Worm (Caenorhabditis elegans) whole organism, L4 larva: ENCODE results near the gene gst-31.

Experiments
- D1046.2 ChIP-seq: fragments of 200-800 bp; sonication (Bioruptor generic); IDR thresholded peaks from 2 replicates; pipeline ENCODE4 v1.3.6; 2022; ENCODE audit warnings: missing genetic modification characterization, missing compliant biosample characterization
- F10B5.3 ChIP-seq: sonication (generic microtip); optimal IDR thresholded peaks from 2 replicates; lab custom pipeline; 2016; ENCODE audit warnings: mild to moderate bottlenecking, missing genetic modification characterization, missing compliant biosample characterization
- F26F4.8 ChIP-seq: fragments of 200-800 bp; sonication (Bioruptor generic); conservative IDR thresholded peaks from 2 replicates; pipeline ENCODE4 v1.3.6; 2022; ENCODE audit warnings: missing genetic modification characterization, missing compliant biosample characterization
- F37D6.2 ChIP-seq: sonication (generic microtip); optimal IDR thresholded peaks from 2 replicates; lab custom pipeline; 2016; ENCODE audit warnings: mild to moderate bottlenecking, missing genetic modification characterization, missing compliant biosample characterization
- F44E2.7 ChIP-seq: fragments of 200-800 bp; sonication (Bioruptor generic); IDR thresholded peaks from 2 replicates; pipeline ENCODE4 v2.1.2; 2022; ENCODE audit warnings: missing genetic modification characterization, missing compliant biosample characterization
- R02D3.7 ChIP-seq: fragments of 150-350 bp; sonication (generic microtip); optimal IDR thresholded peaks from 3 replicates; lab custom pipeline; 2014; ENCODE audit warnings: missing biosample characterization, missing genetic modification characterization
- Y75B8A.6 ChIP-seq: fragments of 200-800 bp; sonication (Bioruptor generic); IDR thresholded peaks from 2 replicates; pipeline ENCODE4 v1.3.6; 2022; ENCODE audit warnings: missing genetic modification reagents, missing genetic modification characterization, missing compliant biosample characterization
- aly-2 ChIP-seq: sonication (generic microtip); optimal IDR thresholded peaks from 2 replicates; lab custom pipeline; 2018; ENCODE audit warnings: missing biosample characterization, missing genetic modification characterization
- ceh-32 ChIP-seq: sonication (generic microtip); optimal IDR thresholded peaks from 2 replicates; lab custom pipeline; 2016; ENCODE audit warnings: mild to moderate bottlenecking, missing genetic modification characterization, missing compliant biosample characterization; ENCODE audit not compliant: poor library complexity
- daf-16 ChIP-seq, 3 experiments: sonication (generic microtip); optimal IDR thresholded peaks; 2 replicates each; lab custom pipeline; 2016 to 2017; ENCODE audit warnings: missing genetic modification characterization in 3 of 3, missing genetic modification reagents in 3 of 3, mild to moderate bottlenecking in 2 of 3, missing compliant biosample characterization in 2 of 3, missing biosample characterization in 1 of 3, moderate library complexity in 1 of 3
- dmd-6 ChIP-seq: fragments of 200-800 bp; sonication (Bioruptor generic); IDR thresholded peaks from 2 replicates; pipeline ENCODE4 v1.3.6; 2022; ENCODE audit warnings: missing genetic modification reagents, missing genetic modification characterization, missing compliant biosample characterization
- dmd-9 ChIP-seq: fragments of 200-800 bp; sonication (Bioruptor generic); IDR thresholded peaks from 2 replicates; pipeline ENCODE4 v1.3.6; 2022; ENCODE audit warnings: missing genetic modification reagents, missing genetic modification characterization, missing compliant biosample characterization
- duxl-1 ChIP-seq: sonication (generic microtip); optimal IDR thresholded peaks from 2 replicates; lab custom pipeline; 2016; ENCODE audit warnings: mild to moderate bottlenecking, missing genetic modification characterization, moderate library complexity, missing compliant biosample characterization; ENCODE audit not compliant: poor library complexity
- dve-1 ChIP-seq: sonication (generic microtip); optimal IDR thresholded peaks from 2 replicates; lab custom pipeline; 2017; ENCODE audit warnings: antibody characterized with exemption, mild to moderate bottlenecking, missing genetic modification characterization, missing compliant biosample characterization; ENCODE audit not compliant: insufficient read depth
- fkh-10 ChIP-seq: fragments of 150-350 bp; optimal IDR thresholded peaks from 2 replicates; lab custom pipeline; 2014; ENCODE audit warnings: missing biosample characterization, missing genetic modification reagents, missing genetic modification characterization
- gei-8 ChIP-seq: fragments of 200-800 bp; sonication (Bioruptor generic); optimal IDR thresholded peaks from 2 replicates; lab custom pipeline; 2018; ENCODE audit warnings: mild to moderate bottlenecking, missing genetic modification characterization, missing compliant biosample characterization
- hif-1 ChIP-seq, 2 experiments: sonication (generic microtip); optimal IDR thresholded peaks; 2 replicates each; lab custom pipeline; 2016 to 2017; ENCODE audit warnings: missing compliant biosample characterization in 2 of 2, missing genetic modification characterization in 2 of 2, missing genetic modification reagents in 2 of 2, missing genotype in 2 of 2, mild to moderate bottlenecking in 1 of 2
- hlh-11 ChIP-seq: fragments of 200-800 bp; sonication (Bioruptor generic); optimal IDR thresholded peaks from 2 replicates; lab custom pipeline; 2018; ENCODE audit warnings: mild to moderate bottlenecking, missing genetic modification characterization, missing compliant biosample characterization
- hlh-30 ChIP-seq: sonication (generic microtip); optimal IDR thresholded peaks from 2 replicates; lab custom pipeline; 2017; ENCODE audit warnings: antibody characterized with exemption, mild to moderate bottlenecking, missing genetic modification characterization, missing compliant biosample characterization; ENCODE audit not compliant: insufficient read depth
- hmg-1.1 ChIP-seq: fragments of 200-800 bp; sonication (Bioruptor generic); IDR thresholded peaks from 2 replicates; pipeline ENCODE4 v1.3.6; 2022; ENCODE audit warnings: missing genetic modification reagents, missing genetic modification characterization, missing compliant biosample characterization
- lin-15B ChIP-seq: fragments of 150-350 bp; sonication (generic microtip); optimal IDR thresholded peaks from 3 replicates; lab custom pipeline; 2014; ENCODE audit warnings: missing biosample characterization, missing genetic modification characterization
- lin-38 ChIP-seq: fragments of 200-800 bp; sonication (Bioruptor generic); IDR thresholded peaks from 2 replicates; pipeline ENCODE4 v1.3.6; 2022; ENCODE audit warnings: missing genetic modification reagents, missing genetic modification characterization, missing compliant biosample characterization
- lsy-2 ChIP-seq, 2 experiments: fragments of 150-350 bp in 1 of 2; sonication (generic microtip) in 1 of 2; optimal IDR thresholded peaks; 2 replicates each; lab custom pipeline; 2014 to 2017; ENCODE audit warnings: missing biosample characterization in 2 of 2, missing genetic modification characterization in 2 of 2
- madf-5 ChIP-seq, 2 experiments: fragments of 200-800 bp; sonication (Bioruptor generic); IDR thresholded peaks; 2 replicates each; pipeline ENCODE4 v1.3.6; 2022; ENCODE audit warnings: missing compliant biosample characterization in 2 of 2, missing genetic modification characterization in 2 of 2
- madf-9 ChIP-seq: fragments of 200-800 bp; sonication (Bioruptor generic); conservative IDR thresholded peaks from 2 replicates; pipeline ENCODE4 v1.3.6; 2022; ENCODE audit warnings: missing genetic modification reagents, missing genetic modification characterization, missing compliant biosample characterization
- mep-1 ChIP-seq: fragments of 150-350 bp; sonication (generic microtip); optimal IDR thresholded peaks from 3 replicates; lab custom pipeline; 2014; ENCODE audit warnings: missing biosample characterization, missing genetic modification characterization
- mes-2 ChIP-seq: sonication (generic microtip); optimal IDR thresholded peaks from 2 replicates; lab custom pipeline; 2016; ENCODE audit warnings: missing genotype, mild to moderate bottlenecking, missing genetic modification characterization, missing compliant biosample characterization; ENCODE audit not compliant: poor library complexity, severe bottlenecking
- mxl-3 ChIP-seq: fragments of 200-800 bp; sonication (Bioruptor generic); optimal IDR thresholded peaks from 2 replicates; lab custom pipeline; 2018; ENCODE audit warnings: mild to moderate bottlenecking, missing genetic modification characterization, missing compliant biosample characterization
- nhr-11 ChIP-seq: fragments of 150-350 bp; optimal IDR thresholded peaks from 2 replicates; lab custom pipeline; 2014; ENCODE audit warnings: missing biosample characterization, missing genetic modification characterization
- nhr-111 ChIP-seq: fragments of 200-800 bp; sonication (Bioruptor generic); optimal IDR thresholded peaks from 2 replicates; lab custom pipeline; 2018; ENCODE audit warnings: mild to moderate bottlenecking, missing genetic modification characterization, missing compliant biosample characterization
- nhr-237 ChIP-seq: sonication (generic microtip); optimal IDR thresholded peaks from 2 replicates; lab custom pipeline; 2017; ENCODE audit warnings: missing biosample characterization, missing genetic modification characterization
- nhr-28 ChIP-seq: fragments of 150-350 bp; optimal IDR thresholded peaks from 2 replicates; lab custom pipeline; 2014; ENCODE audit warnings: missing biosample characterization, missing genetic modification characterization
- nhr-48 ChIP-seq: sonication (generic microtip); optimal IDR thresholded peaks from 2 replicates; lab custom pipeline; 2016; ENCODE audit warnings: mild to moderate bottlenecking, missing genetic modification characterization, missing compliant biosample characterization
- nhr-6 ChIP-seq: fragments of 150-350 bp; optimal IDR thresholded peaks from 2 replicates; lab custom pipeline; 2014; ENCODE audit warnings: missing biosample characterization, missing genetic modification characterization
- nhr-76 ChIP-seq: fragments of 150-350 bp; optimal IDR thresholded peaks from 2 replicates; lab custom pipeline; 2014; ENCODE audit warnings: missing biosample characterization, missing genetic modification characterization
- set-16 ChIP-seq: fragments of 200-800 bp; sonication (Bioruptor generic); IDR thresholded peaks from 2 replicates; pipeline ENCODE4 v1.3.6; 2022; ENCODE audit warnings: missing genetic modification reagents, missing genetic modification characterization, missing compliant biosample characterization
- skn-1 ChIP-seq: fragments of 150-350 bp; optimal IDR thresholded peaks from 2 replicates; lab custom pipeline; 2014; ENCODE audit warnings: missing biosample characterization, missing genetic modification characterization
- snpc-4 ChIP-seq: fragments of 150-350 bp; optimal IDR thresholded peaks from 2 replicates; lab custom pipeline; 2014; ENCODE audit warnings: missing biosample characterization, missing genetic modification characterization
- tra-1 ChIP-seq: fragments of 200-800 bp; sonication (Bioruptor generic); IDR thresholded peaks from 2 replicates; pipeline ENCODE4 v1.3.6; 2022; ENCODE audit warnings: missing genetic modification reagents, missing genetic modification characterization, missing compliant biosample characterization
- unc-130 ChIP-seq: sonication (generic microtip); optimal IDR thresholded peaks from 2 replicates; lab custom pipeline; 2016; ENCODE audit warnings: missing genetic modification reagents, missing genetic modification characterization, missing compliant biosample characterization
- unc-62 ChIP-seq, 3 experiments: fragments of 150-350 bp in 1 of 3; sonication (generic microtip); optimal IDR thresholded peaks in 2 of 3; peaks in 1 of 3; 1 replicate in 1 of 3; 2 replicates in 2 of 3; lab custom pipeline; 2014 to 2017; ENCODE audit warnings: missing biosample characterization in 3 of 3, missing genetic modification characterization in 3 of 3, missing genetic modification reagents in 3 of 3, missing genotype in 1 of 3
- zag-1 ChIP-seq: fragments of 150-350 bp; optimal IDR thresholded peaks from 2 replicates; lab custom pipeline; 2014; ENCODE audit warnings: missing biosample characterization, missing genetic modification characterization
- zip-11 ChIP-seq: fragments of 200-800 bp; sonication (Bioruptor generic); IDR thresholded peaks from 2 replicates; pipeline ENCODE4 v1.3.6; 2022; ENCODE audit warnings: missing genetic modification characterization, missing compliant biosample characterization

gst-31 gene

DNA sequence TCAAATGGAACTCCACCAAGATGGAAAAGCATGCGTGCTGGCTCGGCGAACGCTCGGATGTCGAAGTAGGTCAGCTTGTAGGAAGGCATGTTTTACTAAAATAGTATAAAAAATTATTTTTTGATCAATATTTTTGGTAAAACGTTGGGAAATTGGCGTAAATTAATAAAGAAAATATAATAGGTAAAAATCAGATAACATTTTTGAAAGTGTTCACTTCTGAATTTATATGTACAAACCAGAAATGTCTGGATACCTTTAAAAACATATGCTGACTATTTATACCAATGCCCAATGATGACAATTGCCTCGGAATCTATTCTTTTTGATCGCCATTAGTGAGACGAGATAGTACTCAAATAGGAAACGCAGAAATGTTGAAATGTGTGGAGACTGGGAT lies 10.5 kb upstream of the gst-31 start, which contains the start of gene gst-35:
Gene gst-35 (minus strand): TSS at position 101 of the 400 bp plus-strand sequence.
- no peak for TF ChIP-seq snpc-4 (tag; lab: Kevin White, UChicago)
- no peak for TF ChIP-seq F10B5.3 (tag; lab: Kevin White, UChicago)
- TF ChIP-seq, all 104 proteins: peak for 0

DNA sequence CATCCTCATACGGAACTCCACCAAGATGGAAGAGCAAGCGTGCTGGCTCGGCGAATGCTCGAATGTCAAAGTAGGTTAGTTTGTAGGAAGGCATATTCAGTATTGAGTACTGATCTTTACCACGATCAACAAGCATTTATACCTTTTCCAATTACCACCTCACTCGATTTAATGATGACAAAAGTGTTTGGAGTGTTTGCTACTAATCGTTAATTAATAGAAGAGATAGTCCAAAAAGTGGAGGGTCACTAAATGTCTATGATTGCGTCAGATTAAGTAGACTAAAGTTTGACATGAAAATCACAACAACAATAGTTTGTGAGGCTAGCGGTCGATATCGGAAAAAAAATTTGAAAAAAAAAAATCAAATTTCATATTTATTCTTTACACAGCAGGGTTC lies 8.4 kb upstream of the gst-31 start, which contains the start of gene gst-34:
Gene gst-34 (minus strand): TSS at position 101 of the 400 bp plus-strand sequence.
- TF ChIP-seq nhr-111 (GFP tag; lab: Kevin White, UChicago) (no peak), duxl-1 (no peak), aly-2 (no peak), madf-9 (GFP tag; lab: Robert Waterston, UW) (no peak), D1046.2 (GFP tag; lab: Robert Waterston, UW) (no peak), madf-5 (GFP tag; IDR thresholded peaks at IDR 0.05; lab: Robert Waterston, UW) (no peak)

DNA sequence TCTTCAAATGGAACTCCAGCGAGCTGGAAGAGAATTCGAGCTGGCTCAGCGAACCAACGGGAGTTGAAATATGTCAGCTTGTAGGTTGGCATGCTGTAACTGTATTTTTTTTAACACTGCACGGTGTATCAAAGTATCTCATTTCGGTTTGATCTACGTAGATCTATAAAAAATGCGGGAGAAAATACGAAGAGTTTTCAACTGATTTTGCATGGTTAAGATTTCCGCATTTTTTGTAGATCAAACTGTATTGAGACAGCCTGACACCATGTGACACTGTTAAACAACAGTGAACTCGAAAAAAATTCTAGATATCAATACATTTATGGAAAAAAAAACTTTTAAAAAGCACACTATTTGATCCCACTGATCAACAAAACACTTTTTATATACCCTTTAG lies 3.7 kb upstream of the gst-31 start, which contains the start of gene gst-32:
Gene gst-32 (minus strand): TSS at position 101 of the 400 bp plus-strand sequence.
- TF ChIP-seq zag-1 (tag; lab: Kevin White, UChicago), result no peak
- TF ChIP-seq lin-38 (GFP tag; lab: Robert Waterston, UW), result no peak
- TF ChIP-seq dmd-9 (GFP tag; lab: Robert Waterston, UW), result no peak

DNA sequence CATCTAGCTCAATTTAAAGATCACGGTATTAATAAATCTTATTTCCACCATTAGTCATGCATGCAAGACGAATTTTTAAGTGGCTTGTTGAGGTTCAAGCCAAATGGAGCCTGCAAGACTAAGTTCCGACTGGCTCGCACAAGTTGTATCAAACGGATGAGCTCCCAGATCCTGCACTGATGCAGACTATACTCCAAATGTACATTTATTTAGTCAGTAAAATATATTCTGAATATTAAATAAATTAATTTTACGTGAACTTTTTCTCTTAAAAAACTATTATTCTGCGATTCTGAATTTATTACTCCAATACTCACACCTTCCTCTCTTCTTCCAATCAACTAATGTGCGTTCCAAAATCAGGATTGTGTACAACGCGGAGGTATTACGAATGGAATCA lies 878 bp upstream of the gst-31 start, which contains the start of gene Y53F4B.36:
Gene Y53F4B.36 (plus strand): TSS at position 301 of the 400 bp plus-strand sequence.
- no peak for TF ChIP-seq zip-11 (GFP tag; lab: Robert Waterston, UW)
- no peak for TF ChIP-seq Y75B8A.6
- no peak for TF ChIP-seq mep-1 (tag; lab: Kevin White, UChicago)
- no peak for TF ChIP-seq D1046.2 (GFP tag; lab: Robert Waterston, UW)
- TF ChIP-seq hlh-30 (tag; lab: Kevin White, UChicago), result no peak
- TF ChIP-seq duxl-1, result no peak
- no peak for TF ChIP-seq unc-130 (GFP tag; lab: Kevin White, UChicago)
- TF ChIP-seq dmd-9 (GFP tag; lab: Robert Waterston, UW), result no peak
- no peak for TF ChIP-seq gei-8
- TF ChIP-seq F26F4.8 (GFP tag; lab: Robert Waterston, UW), result no peak
- TF ChIP-seq unc-62 (GFP tag; optimal IDR thresholded peaks at IDR 0.05 in 1 of 2; lab: Kevin White, UChicago), result no peak
- no peak for TF ChIP-seq unc-62 (tag; optimal IDR thresholded peaks at IDR 0.05; lab: Kevin White, UChicago)
- TF ChIP-seq set-16, result no peak
- TF ChIP-seq F37D6.2 (tag; lab: Kevin White, UChicago), result no peak
- TF ChIP-seq hif-1 (tag; optimal IDR thresholded peaks at IDR 0.05; lab: Kevin White, UChicago), result no peak
- TF ChIP-seq ceh-32, result no peak
- TF ChIP-seq mxl-3, result no peak

DNA sequence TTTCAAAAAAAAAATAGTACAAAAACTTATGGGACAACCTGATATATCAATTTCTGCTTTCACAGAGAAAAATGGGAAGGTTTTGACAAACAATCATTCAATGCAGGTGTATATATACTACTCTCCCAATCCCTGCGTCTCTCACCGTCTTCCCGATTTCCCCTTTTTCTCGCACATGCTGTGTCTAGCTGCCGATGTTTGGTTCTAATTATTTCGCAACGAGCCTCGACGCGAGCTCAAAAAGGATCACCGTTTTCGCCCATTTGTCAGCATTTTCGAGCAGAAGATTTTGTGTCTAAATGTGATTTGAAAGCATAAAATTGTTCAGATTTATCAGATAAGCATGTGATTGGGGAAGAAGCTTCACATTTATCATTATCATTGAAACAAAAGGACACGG lies 1.6 kb downstream of the gst-31 start:
- TF ChIP-seq dmd-6, result peak; percentile 22; the same call in 1 of the 2 replicates
- peak; percentile 3 for TF ChIP-seq nhr-6 (tag; lab: Kevin White, UChicago)
- no peak for TF ChIP-seq R02D3.7 (tag; lab: Kevin White, UChicago)
- TF ChIP-seq fkh-10 (GFP tag; lab: Kevin White, UChicago), result no peak
- no peak for TF ChIP-seq nhr-76 (tag; lab: Kevin White, UChicago)
- TF ChIP-seq duxl-1, result no peak
- peak; percentile 34 for TF ChIP-seq mes-2
- no peak for TF ChIP-seq F44E2.7
- no peak for TF ChIP-seq tra-1 (GFP tag; lab: Robert Waterston, UW)
- peak; percentile 18 for TF ChIP-seq nhr-11
- no peak for TF ChIP-seq set-16
- TF ChIP-seq nhr-28 (tag; lab: Kevin White, UChicago), result peak; percentile 17
- peak in 1 of 2 experiments; percentile 21 for TF ChIP-seq lsy-2 (tag; optimal IDR thresholded peaks at IDR 0.05; lab: Kevin White, UChicago)
- peak; percentile 49 for TF ChIP-seq dve-1 (tag; lab: Kevin White, UChicago)
- no peak for TF ChIP-seq daf-16 (GFP tag; optimal IDR thresholded peaks at IDR 0.05; lab: Kevin White, UChicago)
- peak; percentile 35 for TF ChIP-seq daf-16 (tag; optimal IDR thresholded peaks at IDR 0.05; lab: Kevin White, UChicago)
- no peak for TF ChIP-seq lin-15B (tag; lab: Kevin White, UChicago)
- TF ChIP-seq nhr-48 (tag; lab: Kevin White, UChicago), result no peak
- TF ChIP-seq hlh-11 (tag; lab: Kevin White, UChicago), result peak; percentile 23
- no peak for TF ChIP-seq skn-1 (tag; lab: Kevin White, UChicago)
- TF ChIP-seq nhr-237 (tag; lab: Kevin White, UChicago), result no peak
- 0 out of 2 replicates have a peak, but pooled peaks have one; percentile 49 for TF ChIP-seq hmg-1.1 (GFP tag; lab: Robert Waterston, UW)
